Fruit fly (Drosophila melanogaster): ENCODE results near the gene CG32856.

The CG32856 gene

DNA sequence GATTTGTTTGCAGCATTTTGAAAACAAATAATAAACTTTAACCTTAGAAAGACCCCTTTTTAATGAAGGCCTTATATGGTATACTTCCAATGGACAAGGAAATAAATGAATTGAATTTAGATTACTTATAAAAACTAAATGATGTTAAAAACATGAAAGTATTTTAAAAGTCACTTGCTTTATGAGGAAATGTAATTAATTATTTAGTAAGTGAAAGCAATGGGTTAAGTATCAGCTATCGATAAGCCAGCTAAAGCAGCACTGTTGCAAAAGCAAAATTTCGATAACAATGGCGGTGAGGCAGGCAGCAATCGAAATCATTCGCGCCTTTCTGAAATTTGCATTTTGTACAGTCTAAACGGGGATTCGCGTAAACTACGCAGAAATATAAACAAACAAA lies at the start of gene CG32856, which contains the start of gene Rbf2 (continued):
- TF ChIP-seq tgo (GFP tag; IDR thresholded peaks at IDR 0.05): no peak
- no peak for TF ChIP-seq lab (GFP tag; optimal IDR thresholded peaks at IDR 0.05)
- TF ChIP-seq Max (GFP tag; optimal IDR thresholded peaks at IDR 0.05): peak; percentile 26
- no peak for TF ChIP-seq D19B (GFP tag; optimal IDR thresholded peaks at IDR 0.05)
- 0 out of 4 replicates have a peak, but pooled peaks have one; percentile 68 for TF ChIP-seq chinmo (GFP tag; IDR thresholded peaks at IDR 0.05; ENCODE audit: partially characterized antibody)
- no peak; the same call in 2 of the 3 replicates for TF ChIP-seq jigr1 (GFP tag; IDR thresholded peaks at IDR 0.05)
- TF ChIP-seq CG1529 (GFP tag; optimal IDR thresholded peaks at IDR 0.05): no peak
- TF ChIP-seq CG10267 (tag; optimal IDR thresholded peaks at IDR 0.05): peak; percentile 60
- TF ChIP-seq cg (GFP tag; optimal IDR thresholded peaks at IDR 0.05): no peak
- peak; percentile 95 for TF ChIP-seq Med (GFP tag)
- TF ChIP-seq CG17328 (GFP tag; IDR thresholded peaks at IDR 0.05): peak; percentile 74
- TF ChIP-seq HLHmδ (GFP tag; optimal IDR thresholded peaks at IDR 0.05): no peak
- peak; percentile 70 for TF ChIP-seq sna (GFP tag; IDR thresholded peaks at IDR 0.05; ENCODE audit: partially characterized antibody)
- TF ChIP-seq CG1602 (GFP tag; optimal IDR thresholded peaks at IDR 0.05): peak; percentile 84
- TF ChIP-seq CG10431 (GFP tag; optimal IDR thresholded peaks at IDR 0.05): peak; percentile 58
- no peak for TF ChIP-seq CG6689 (GFP tag; IDR thresholded peaks at IDR 0.05)
- TF ChIP-seq BtbVII (GFP tag; optimal IDR thresholded peaks at IDR 0.05): no peak
- no peak for TF ChIP-seq CG8281 (tag; optimal IDR thresholded peaks at IDR 0.05)
- TF ChIP-seq Ptx1 (GFP tag; IDR thresholded peaks at IDR 0.05): no peak; the same call in 1 of the 2 replicates
- no peak for TF ChIP-seq Hey (tag; optimal IDR thresholded peaks at IDR 0.05)
- peak; percentile 68; the same call in 1 of the 2 replicates for TF ChIP-seq NFAT (GFP tag; IDR thresholded peaks at IDR 0.05)
- peak; percentile 38 for TF ChIP-seq cato (GFP tag; optimal IDR thresholded peaks at IDR 0.05; ENCODE audit: borderline replicate concordance)
- peak; percentile 79 for TF ChIP-seq CG8388 (GFP tag; optimal IDR thresholded peaks at IDR 0.05)
- TF ChIP-seq CG18599 (GFP tag; optimal IDR thresholded peaks at IDR 0.05): no peak
- no peak for TF ChIP-seq Optix (GFP tag; IDR thresholded peaks at IDR 0.05)
- TF ChIP-seq CG10209 (GFP tag; optimal IDR thresholded peaks at IDR 0.05): peak; percentile 73
- TF ChIP-seq Dip3 (GFP tag; optimal IDR thresholded peaks at IDR 0.05): peak; percentile 84
- TF ChIP-seq CG12071 (GFP tag; optimal IDR thresholded peaks at IDR 0.05): no peak
- peak; percentile 61 for TF ChIP-seq CG2202 (tag; optimal IDR thresholded peaks at IDR 0.05)
- TF ChIP-seq Bgb (GFP tag; IDR thresholded peaks at IDR 0.05; ENCODE audit: partially characterized antibody): peak; percentile 84
- peak; percentile 87 for TF ChIP-seq Ssrp (tag; optimal IDR thresholded peaks at IDR 0.05)
- TF ChIP-seq CG11247 (GFP tag; IDR thresholded peaks at IDR 0.05): no peak
- TF ChIP-seq BEAF-32 (GFP tag; optimal IDR thresholded peaks at IDR 0.05): peak; percentile 79
- TF ChIP-seq CG4820 (GFP tag; optimal IDR thresholded peaks at IDR 0.05): no peak
- TF ChIP-seq dpn (GFP tag; optimal IDR thresholded peaks at IDR 0.05): peak; percentile 84 to 87
- peak; percentile 72; the same call in 1 of the 3 replicates for TF ChIP-seq CG2889 (GFP tag; IDR thresholded peaks at IDR 0.05)
- no peak for TF ChIP-seq pfk (GFP tag; optimal IDR thresholded peaks at IDR 0.05)
- no peak for TF ChIP-seq sd (tag; optimal IDR thresholded peaks at IDR 0.05)
- peak; percentile 43 for TF ChIP-seq Fer3 (tag; optimal IDR thresholded peaks at IDR 0.05)
- no peak for TF ChIP-seq CG9215 (GFP tag; IDR thresholded peaks at IDR 0.05)
- no peak for TF ChIP-seq abd-A (tag; optimal IDR thresholded peaks at IDR 0.05)
- peak; percentile 90 for TF ChIP-seq nmo (GFP tag; optimal IDR thresholded peaks at IDR 0.05)
- no peak for TF ChIP-seq sisA (GFP tag; IDR thresholded peaks at IDR 0.05)
- peak; percentile 62 for TF ChIP-seq wor (GFP tag; IDR thresholded peaks at IDR 0.05)
- no peak for TF ChIP-seq fd96Cb (tag; optimal IDR thresholded peaks at IDR 0.05)
- no peak for TF ChIP-seq sima (GFP tag; optimal IDR thresholded peaks at IDR 0.05)
- peak; percentile 87 for TF ChIP-seq mld (GFP tag; IDR thresholded peaks at IDR 0.05; ENCODE audit: partially characterized antibody)
- peak; percentile 93 for TF ChIP-seq sens (GFP tag)
- peak; percentile 64 for TF ChIP-seq tx (GFP tag; optimal IDR thresholded peaks at IDR 0.05)
- TF ChIP-seq so (GFP tag; IDR thresholded peaks at IDR 0.05): no peak; the same call in 1 of the 3 replicates
- TF ChIP-seq hth (optimal IDR thresholded peaks at IDR 0.05): no peak

Measured in whole organism, embryonic.